Worm (Caenorhabditis elegans) whole organism, young adult: ENCODE measurements around the gene dyci-1.

Experiments
- B0035.1 ChIP-seq: sonication (generic microtip); optimal IDR thresholded peaks from 2 replicates; lab custom pipeline; 2016; ENCODE audit warnings: missing genetic modification characterization, mild to moderate bottlenecking, missing compliant biosample characterization, missing genotype, missing genetic modification reagents
- B0336.3 ChIP-seq: fragments of 200-800 bp; sonication (Bioruptor generic); IDR thresholded peaks from 2 replicates; pipeline ENCODE4 v1.3.6; 2022; ENCODE audit warnings: missing genetic modification characterization, missing compliant biosample characterization
- F22D6.2 ChIP-seq: sonication (generic microtip); optimal IDR thresholded peaks from 2 replicates; lab custom pipeline; 2016; ENCODE audit warnings: mild to moderate bottlenecking, missing genetic modification characterization, missing compliant biosample characterization
- K12H6.12 ChIP-seq: fragments of 200-800 bp; sonication (Bioruptor generic); optimal IDR thresholded peaks from 2 replicates; lab custom pipeline; 2018; ENCODE audit warnings: mild to moderate bottlenecking, missing genetic modification characterization, missing compliant biosample characterization
- ZK185.1 ChIP-seq: sonication (generic microtip); optimal IDR thresholded peaks from 2 replicates; lab custom pipeline; 2016; ENCODE audit warnings: mild to moderate bottlenecking, missing genetic modification characterization, missing compliant biosample characterization; ENCODE audit not compliant: poor library complexity, severe bottlenecking
- akir-1 ChIP-seq: fragments of 200-800 bp; sonication (Bioruptor generic); optimal IDR thresholded peaks from 2 replicates; lab custom pipeline; 2018; ENCODE audit warnings: mild to moderate bottlenecking, missing genetic modification characterization, moderate library complexity, missing compliant biosample characterization
- atf-7 ChIP-seq: sonication (generic microtip); optimal IDR thresholded peaks from 2 replicates; lab custom pipeline; 2017; ENCODE audit warnings: mild to moderate bottlenecking, missing genetic modification characterization, missing compliant biosample characterization
- attf-5 ChIP-seq: fragments of 200-800 bp; sonication (Bioruptor generic); optimal IDR thresholded peaks from 2 replicates; lab custom pipeline; 2018; ENCODE audit warnings: mild to moderate bottlenecking, missing genetic modification characterization, missing compliant biosample characterization
- attf-6 ChIP-seq: fragments of 200-800 bp; sonication (Bioruptor generic); IDR thresholded peaks from 2 replicates; pipeline ENCODE4 v1.3.6; 2022; ENCODE audit warnings: missing genetic modification reagents, missing genetic modification characterization, missing compliant biosample characterization
- cebp-1 ChIP-seq, 2 experiments: fragments of 200-800 bp in 1 of 2; sonication (Bioruptor generic) in 1 of 2; sonication (generic microtip) in 1 of 2; IDR thresholded peaks in 1 of 2; optimal IDR thresholded peaks in 1 of 2; 2 replicates each; pipeline versions ENCODE4 v1.3.6 to Lab custom; 2017 to 2022; ENCODE audit warnings: missing compliant biosample characterization in 2 of 2, missing genetic modification characterization in 2 of 2, mild to moderate bottlenecking in 1 of 2, missing genetic modification reagents in 1 of 2, moderate library complexity in 1 of 2
- ceh-40 ChIP-seq: fragments of 200-800 bp; sonication (Bioruptor generic); IDR thresholded peaks from 2 replicates; pipeline ENCODE4 v1.3.6; 2022; ENCODE audit warnings: missing genetic modification characterization, missing compliant biosample characterization
- ceh-58 ChIP-seq: fragments of 200-800 bp; sonication (Bioruptor generic); IDR thresholded peaks from 2 replicates; pipeline ENCODE4 v1.3.6; 2022; ENCODE audit warnings: missing genetic modification characterization, missing compliant biosample characterization
- dox-1 ChIP-seq: fragments of 200-800 bp; sonication (Bioruptor generic); IDR thresholded peaks from 2 replicates; pipeline ENCODE4 v1.3.6; 2022; ENCODE audit warnings: missing genetic modification reagents, missing genetic modification characterization, missing compliant biosample characterization
- dpff-1 ChIP-seq: sonication (generic microtip); optimal IDR thresholded peaks from 2 replicates; lab custom pipeline; 2017; ENCODE audit warnings: mild to moderate bottlenecking, missing genetic modification characterization, missing compliant biosample characterization
- dpl-1 ChIP-seq: fragments of 150-350 bp; optimal IDR thresholded peaks from 2 replicates; lab custom pipeline; 2014; ENCODE audit warnings: missing biosample characterization, missing genetic modification reagents, missing genetic modification characterization
- gei-17 ChIP-seq: fragments of 200-800 bp; sonication (Bioruptor generic); optimal IDR thresholded peaks from 2 replicates; lab custom pipeline; 2018; ENCODE audit warnings: mild to moderate bottlenecking, missing genetic modification characterization, missing compliant biosample characterization
- hmg-1.2 ChIP-seq: fragments of 200-800 bp; sonication (Bioruptor generic); IDR thresholded peaks from 2 replicates; pipeline ENCODE4 v1.3.6; 2022; ENCODE audit warnings: missing genetic modification reagents, missing genetic modification characterization, missing compliant biosample characterization
- hrde-1 ChIP-seq: sonication (generic microtip); optimal IDR thresholded peaks from 2 replicates; lab custom pipeline; 2016; ENCODE audit warnings: missing genetic modification characterization, mild to moderate bottlenecking, missing compliant biosample characterization, moderate library complexity, missing genotype, missing genetic modification reagents, borderline replicate concordance
- let-607 ChIP-seq, 2 experiments: fragments of 200-800 bp in 1 of 2; sonication (Bioruptor generic) in 1 of 2; sonication (generic microtip) in 1 of 2; optimal IDR thresholded peaks; 2 replicates each; lab custom pipeline; 2016 to 2018; ENCODE audit warnings: mild to moderate bottlenecking in 2 of 2, missing compliant biosample characterization in 2 of 2, missing genetic modification characterization in 2 of 2, moderate library complexity in 2 of 2, missing genotype in 1 of 2
- lin-26 ChIP-seq: fragments of 200-800 bp; sonication (Bioruptor generic); IDR thresholded peaks from 2 replicates; pipeline ENCODE4 v1.3.6; 2022; ENCODE audit warnings: missing genetic modification reagents, missing genetic modification characterization, missing compliant biosample characterization
- lin-35 ChIP-seq, 3 experiments: fragments of 150-350 bp in 2 of 3; sonication (generic microtip) in 1 of 3; optimal IDR thresholded peaks; 2 replicates each; lab custom pipeline; 2014 to 2018; ENCODE audit warnings: missing biosample characterization in 3 of 3, missing genetic modification characterization in 3 of 3, missing genetic modification reagents in 3 of 3
- lin-40 ChIP-seq: sonication (generic microtip); optimal IDR thresholded peaks from 2 replicates; lab custom pipeline; 2016; ENCODE audit warnings: missing genetic modification characterization, mild to moderate bottlenecking, missing compliant biosample characterization, missing genotype, missing genetic modification reagents
- madf-3 ChIP-seq: fragments of 200-800 bp; sonication (Bioruptor generic); IDR thresholded peaks from 2 replicates; pipeline ENCODE4 v1.3.6; 2022; ENCODE audit warnings: missing genetic modification reagents, missing genetic modification characterization, missing compliant biosample characterization
- mcd-1 ChIP-seq: fragments of 200-800 bp; sonication (Bioruptor generic); IDR thresholded peaks from 2 replicates; pipeline ENCODE4 v1.3.6; 2022; ENCODE audit warnings: missing genetic modification reagents, missing genetic modification characterization, missing compliant biosample characterization
- mes-4 ChIP-seq: sonication (generic microtip); optimal IDR thresholded peaks from 2 replicates; lab custom pipeline; 2016; ENCODE audit warnings: missing genotype, missing genetic modification characterization, missing compliant biosample characterization
- mxl-1 ChIP-seq: sonication (generic microtip); optimal IDR thresholded peaks from 2 replicates; lab custom pipeline; 2016; ENCODE audit warnings: missing genetic modification characterization, missing compliant biosample characterization
- nfyb-1 ChIP-seq: fragments of 200-800 bp; sonication (Bioruptor generic); IDR thresholded peaks from 2 replicates; pipeline ENCODE4 v1.3.6; 2022; ENCODE audit warnings: missing genetic modification reagents, missing genetic modification characterization, missing compliant biosample characterization
- nhr-80 ChIP-seq: sonication (generic microtip); optimal IDR thresholded peaks from 2 replicates; lab custom pipeline; 2016; ENCODE audit warnings: missing genetic modification characterization, missing compliant biosample characterization
- nhr-90 ChIP-seq: sonication (generic microtip); optimal IDR thresholded peaks from 2 replicates; lab custom pipeline; 2016; ENCODE audit warnings: missing genotype, mild to moderate bottlenecking, missing genetic modification characterization, missing compliant biosample characterization
- pbrm-1 ChIP-seq: fragments of 200-800 bp; sonication (Bioruptor generic); IDR thresholded peaks from 2 replicates; pipeline ENCODE4 v1.3.6; 2022; ENCODE audit warnings: missing genetic modification reagents, missing genetic modification characterization, missing compliant biosample characterization
- pha-4 ChIP-seq: fragments of 150-350 bp; sonication (generic microtip); optimal IDR thresholded peaks from 2 replicates; lab custom pipeline; 2014; ENCODE audit warnings: missing biosample characterization, missing genetic modification reagents, missing genetic modification characterization
- repo-1 ChIP-seq: sonication (generic microtip); optimal IDR thresholded peaks from 2 replicates; lab custom pipeline; 2017; ENCODE audit warnings: mild to moderate bottlenecking, missing genetic modification characterization, missing compliant biosample characterization
- snpc-3.4 ChIP-seq: sonication (generic microtip); optimal IDR thresholded peaks from 2 replicates; lab custom pipeline; 2017; ENCODE audit warnings: missing genetic modification characterization, mild to moderate bottlenecking, missing compliant biosample characterization, antibody characterized with exemption, moderate library complexity, missing genotype, missing genetic modification reagents
- snpc-4 ChIP-seq, 5 experiments: fragments of 150-350 bp in 1 of 5; sonication (generic microtip) in 4 of 5; optimal IDR thresholded peaks; 2 replicates each; lab custom pipeline; 2014 to 2018; ENCODE audit warnings: missing genetic modification characterization in 5 of 5, missing biosample characterization in 3 of 5, antibody characterized with exemption in 2 of 5, mild to moderate bottlenecking in 2 of 5, missing compliant biosample characterization in 2 of 5, missing genotype in 2 of 5, moderate library complexity in 2 of 5, missing genetic modification reagents in 1 of 5
- somi-1 ChIP-seq: fragments of 200-800 bp; sonication (Bioruptor generic); optimal IDR thresholded peaks from 2 replicates; lab custom pipeline; 2018; ENCODE audit warnings: mild to moderate bottlenecking, missing genetic modification characterization, missing compliant biosample characterization
- tbp1 ChIP-seq: fragments of 200-800 bp; sonication (Bioruptor generic); optimal IDR thresholded peaks from 2 replicates; lab custom pipeline; 2018; ENCODE audit warnings: mild to moderate bottlenecking, missing genetic modification characterization, missing compliant biosample characterization
- tbx-9 ChIP-seq: sonication (generic microtip); optimal IDR thresholded peaks from 2 replicates; lab custom pipeline; 2016; ENCODE audit warnings: borderline replicate concordance, missing genetic modification characterization, inconsistent platforms, missing compliant biosample characterization
- unc-130 ChIP-seq: sonication (generic microtip); optimal IDR thresholded peaks from 2 replicates; lab custom pipeline; 2016; ENCODE audit warnings: missing genetic modification reagents, missing genetic modification characterization, missing compliant biosample characterization
- xnd-1 ChIP-seq: sonication (generic microtip); optimal IDR thresholded peaks from 2 replicates; lab custom pipeline; 2016; ENCODE audit warnings: missing genotype, missing genetic modification reagents, missing genetic modification characterization, missing compliant biosample characterization

The dyci-1 gene

DNA sequence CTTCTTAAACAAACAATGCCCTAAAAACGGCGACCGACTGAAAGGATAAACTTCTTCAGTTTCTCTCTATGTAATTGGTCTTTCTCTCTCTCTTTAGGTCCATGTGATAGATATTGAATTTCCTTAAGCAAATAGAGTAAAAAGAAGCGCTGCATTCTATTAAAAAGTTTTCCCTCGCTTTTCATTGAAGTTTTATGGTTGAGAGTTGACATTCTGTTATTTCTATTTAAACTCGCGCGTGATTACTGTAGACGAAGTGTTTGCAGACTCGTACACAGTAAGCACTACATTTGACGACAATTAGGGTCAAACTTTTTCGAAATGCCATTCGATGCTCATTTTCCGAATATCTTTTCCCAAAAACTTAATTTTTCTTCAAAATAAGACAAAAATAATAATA is 7.9 kb downstream of the dyci-1 start (continued):
- TF ChIP-seq unc-130 (peak; percentile 32), ceh-40 (no peak), hrde-1 (tag; lab: Kevin White, UChicago) (no peak), attf-6 (no peak), F22D6.2 (tag; lab: Kevin White, UChicago) (no peak), mxl-1 (tag; lab: Kevin White, UChicago) (no peak), lin-35 (GFP tag; optimal IDR thresholded peaks at IDR 0.05; lab: Kevin White, UChicago) (no peak), repo-1 (tag; lab: Kevin White, UChicago) (no peak), lin-26 (GFP tag; lab: Robert Waterston, UW) (no peak), gei-17 (GFP tag; lab: Kevin White, UChicago) (no peak), B0336.3 (GFP tag; lab: Robert Waterston, UW) (no peak), xnd-1 (tag; lab: Kevin White, UChicago) (peak; percentile 19), mes-4 (no peak), ceh-58 (GFP tag; lab: Robert Waterston, UW) (no peak), tbx-9 (no peak), B0035.1 (tag; lab: Kevin White, UChicago) (no peak)

- TF ChIP-seq nhr-80 (tag; lab: Kevin White, UChicago) (peak; percentile 3), gei-17 (GFP tag; lab: Kevin White, UChicago) (no peak)
Observed at ce11 chrIV:6771556-6771955, 13.5 kb downstream of the dyci-1 start.

DNA sequence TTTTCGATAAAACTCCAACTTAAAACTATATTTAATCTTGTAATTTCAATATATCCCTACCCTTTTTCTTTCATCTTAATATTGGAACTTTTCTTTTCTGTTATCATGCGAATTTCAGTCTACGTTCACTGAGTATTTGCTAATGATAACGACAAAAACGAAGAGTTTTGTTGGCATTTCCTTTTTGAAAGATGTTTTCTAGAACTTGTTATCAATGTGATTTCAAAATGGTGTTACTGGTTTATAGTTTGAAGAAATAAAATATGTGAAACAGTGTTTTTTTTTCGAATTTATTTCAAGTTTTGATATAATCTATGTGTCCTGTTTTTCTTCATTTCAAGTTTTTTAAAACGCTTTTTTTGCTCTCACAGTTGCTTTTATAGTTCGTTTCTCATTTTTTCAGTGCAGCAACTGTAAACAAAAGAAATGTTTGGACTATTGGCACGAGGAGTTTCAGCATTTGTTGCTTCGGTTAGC is 14.6 kb downstream of the dyci-1 start, which contains the start of gene anat-1:
Gene anat-1, plus strand, starts transcription at position 427 of the 477 bp plus-strand sequence.
- TF ChIP-seq nhr-90 (tag; lab: Kevin White, UChicago) (no peak), dox-1 (GFP tag; lab: Robert Waterston, UW) (no peak)

DNA sequence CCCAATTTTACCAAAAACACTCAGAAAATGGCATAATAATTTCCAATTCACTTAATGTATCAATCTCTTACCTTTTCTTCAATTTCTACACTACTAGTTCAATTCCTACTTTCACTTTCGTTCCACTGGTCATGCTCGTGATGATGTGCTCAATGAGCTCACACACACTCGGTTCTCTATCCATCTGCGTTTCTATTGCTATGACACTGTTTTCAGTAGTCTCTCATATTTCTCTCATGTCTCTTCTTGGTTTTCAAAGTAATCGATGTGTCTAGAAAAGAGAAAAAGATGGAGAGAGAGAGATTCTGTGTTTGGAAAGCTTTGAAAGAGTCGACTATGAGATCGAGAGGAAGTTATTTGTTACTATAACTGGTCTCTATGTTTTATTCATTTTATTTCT is 17.8 kb downstream of the dyci-1 start:
- TF ChIP-seq hmg-1.2 (GFP tag; lab: Robert Waterston, UW), result peak; percentile 90
- TF ChIP-seq nhr-80 (tag; lab: Kevin White, UChicago), result peak; percentile 33
- no peak for TF ChIP-seq mcd-1 (GFP tag; lab: Robert Waterston, UW)
- TF ChIP-seq attf-5 (GFP tag; lab: Kevin White, UChicago), result peak; percentile 3
- no peak for TF ChIP-seq nfyb-1 (GFP tag; lab: Robert Waterston, UW)
- peak; percentile 36 for TF ChIP-seq lin-40 (tag; lab: Kevin White, UChicago)
- TF ChIP-seq cebp-1 (GFP tag; IDR thresholded peaks at IDR 0.05; lab: Robert Waterston, UW), result no peak
- TF ChIP-seq cebp-1 (tag; optimal IDR thresholded peaks at IDR 0.05; lab: Kevin White, UChicago), result peak; percentile 56
- TF ChIP-seq nhr-90 (tag; lab: Kevin White, UChicago), result no peak
- peak; percentile 24 for TF ChIP-seq K12H6.12 (tag; lab: Kevin White, UChicago)

- TF ChIP-seq snpc-4 (GFP tag; optimal IDR thresholded peaks at IDR 0.05; lab: Kevin White, UChicago) (no peak), snpc-4 (tag; optimal IDR thresholded peaks at IDR 0.05; lab: Kevin White, UChicago) (peak in 1 of 4 experiments; percentile 40), unc-130 (no peak), snpc-3.4 (peak; percentile 12)
Observed at ce11 chrIV:6762416-6762815, 22.7 kb downstream of the dyci-1 start, which contains the start of gene spd-3. Gene spd-3, plus strand, starts transcription at chrIV:6762716.

DNA sequence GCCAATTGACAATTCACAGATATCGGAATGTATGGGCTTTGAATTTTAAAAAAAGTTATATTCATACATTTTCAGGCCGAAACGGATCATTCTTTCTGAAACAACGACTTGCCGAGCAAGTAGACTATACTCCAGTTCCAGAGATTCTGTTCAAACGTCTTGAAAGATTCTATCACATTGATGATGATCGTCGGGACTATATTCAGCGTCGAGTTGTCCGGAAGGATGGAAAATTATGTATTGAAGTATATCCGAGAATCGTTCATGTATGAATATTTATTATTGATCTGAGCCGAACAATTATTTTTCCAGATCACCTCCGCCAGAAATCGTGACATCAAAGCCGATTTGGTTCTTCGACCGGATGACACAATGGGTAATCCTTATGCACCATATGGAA is 27.5 kb downstream of the dyci-1 start:
- TF ChIP-seq somi-1, result no peak
- no peak for TF ChIP-seq atf-7
- TF ChIP-seq pbrm-1, result no peak
- no peak for TF ChIP-seq tbp1 (GFP tag; lab: Kevin White, UChicago)
- no peak for TF ChIP-seq akir-1 (GFP tag; lab: Kevin White, UChicago)
- no peak for TF ChIP-seq pha-4 (tag; lab: Kevin White, UChicago)
- TF ChIP-seq nhr-80 (tag; lab: Kevin White, UChicago), result no peak
- TF ChIP-seq let-607 (tag; optimal IDR thresholded peaks at IDR 0.05; lab: Kevin White, UChicago), result no peak
- no peak for TF ChIP-seq ceh-58 (GFP tag; lab: Robert Waterston, UW)
- no peak for TF ChIP-seq B0035.1 (tag; lab: Kevin White, UChicago)
- TF ChIP-seq dpff-1, result no peak
- TF ChIP-seq dpl-1, result no peak
- TF ChIP-seq ZK185.1 (tag; lab: Kevin White, UChicago), result no peak
- TF ChIP-seq madf-3, result no peak
